Fruit fly (Drosophila melanogaster): ENCODE data around the gene btn.

The btn gene

DNA sequence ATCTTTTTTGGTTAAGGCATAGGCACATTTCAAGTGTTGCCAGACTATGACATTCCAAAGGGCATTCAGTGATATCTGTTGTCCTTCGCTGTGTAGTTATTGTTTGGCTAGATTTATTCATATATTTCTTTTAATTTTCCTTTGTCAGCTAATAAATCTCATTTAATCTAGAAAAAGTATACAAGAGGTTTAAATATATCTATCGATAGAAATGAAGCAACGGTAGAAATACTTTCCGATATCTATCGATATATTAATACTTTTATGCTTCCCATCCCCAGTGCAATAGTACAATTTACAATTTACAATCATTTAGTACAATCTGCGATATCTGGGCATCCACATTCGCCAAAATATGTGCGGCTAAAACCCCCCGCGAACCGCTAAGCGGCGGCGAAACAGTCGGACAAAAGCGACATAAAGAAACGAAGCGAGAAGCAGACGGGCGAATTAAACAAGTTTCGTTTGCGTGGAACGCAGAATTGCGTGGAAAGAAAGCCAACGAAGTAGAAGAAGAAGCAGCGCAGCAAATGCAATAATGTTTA is 1.1 kb upstream of the btn start, which contains the start of gene Efa6 (continued):
- no peak for TF ChIP-seq CG14965 (GFP tag; optimal IDR thresholded peaks at IDR 0.05; ENCODE audit: borderline replicate concordance)
- TF ChIP-seq CG30020 (tag; optimal IDR thresholded peaks at IDR 0.05), result peak; percentile 62
- TF ChIP-seq CG15269 (tag; optimal IDR thresholded peaks at IDR 0.05), result peak; percentile 22
- 0 out of 2 replicates have a peak, but pooled peaks have one; percentile 14 for TF ChIP-seq Taf1 (GFP tag; IDR thresholded peaks at IDR 0.05)
- peak; percentile 65 for TF ChIP-seq CG12391 (tag; optimal IDR thresholded peaks at IDR 0.05)
- no peak for TF ChIP-seq Doc2 (GFP tag; IDR thresholded peaks at IDR 0.05)
- TF ChIP-seq zen2 (GFP tag; IDR thresholded peaks at IDR 0.05; ENCODE audit: partially characterized antibody), result peak; percentile 77; the same call in 1 of the 3 replicates
- TF ChIP-seq CG4282 (GFP tag; optimal IDR thresholded peaks at IDR 0.05), result no peak
- TF ChIP-seq CG8089 (GFP tag; optimal IDR thresholded peaks at IDR 0.05), result no peak
- TF ChIP-seq NC2α (GFP tag; optimal IDR thresholded peaks at IDR 0.05), result no peak
- TF ChIP-seq Ets65A (GFP tag), result peak; percentile 92
- TF ChIP-seq trem (tag; optimal IDR thresholded peaks at IDR 0.05), result peak; percentile 84
- TF ChIP-seq kni (GFP tag; optimal IDR thresholded peaks at IDR 0.05), result peak; percentile 5
- peak; percentile 58 for TF ChIP-seq CG10543 (GFP tag; optimal IDR thresholded peaks at IDR 0.05)
- TF ChIP-seq kah (GFP tag; optimal IDR thresholded peaks at IDR 0.05), result no peak
- no peak for TF ChIP-seq en (GFP tag; optimal IDR thresholded peaks at IDR 0.05)
- no peak for TF ChIP-seq br (optimal IDR thresholded peaks at IDR 0.05)
- TF ChIP-seq NfI (GFP tag; optimal IDR thresholded peaks at IDR 0.05), result peak; percentile 44
- TF ChIP-seq gt (GFP tag; IDR thresholded peaks at IDR 0.05), result no peak
- no peak for TF ChIP-seq Hr78 (GFP tag; optimal IDR thresholded peaks at IDR 0.05)
- TF ChIP-seq Antp (GFP tag; optimal IDR thresholded peaks at IDR 0.05), result peak; percentile 31
- TF ChIP-seq tap (tag; optimal IDR thresholded peaks at IDR 0.05), result peak; percentile 33
- no peak for TF ChIP-seq bowl (GFP tag; IDR thresholded peaks at IDR 0.05)
- TF ChIP-seq CG31224 (GFP tag; IDR thresholded peaks at IDR 0.05), result no peak
- no peak for TF ChIP-seq CG3838 (GFP tag; optimal IDR thresholded peaks at IDR 0.05)
- peak; percentile 24 for TF ChIP-seq CG1647 (GFP tag; optimal IDR thresholded peaks at IDR 0.05)
- TF ChIP-seq CG10147 (GFP tag; optimal IDR thresholded peaks at IDR 0.05), result peak; percentile 26
- no peak for TF ChIP-seq CG10431 (GFP tag; optimal IDR thresholded peaks at IDR 0.05)
- TF ChIP-seq CG6175 (GFP tag; IDR thresholded peaks at IDR 0.05), result no peak
- TF ChIP-seq gfzf (GFP tag; optimal IDR thresholded peaks at IDR 0.05), result peak; percentile 22
- TF ChIP-seq dmrt99B (tag; optimal IDR thresholded peaks at IDR 0.05), result no peak
- TF ChIP-seq CG11696 (GFP tag; IDR thresholded peaks at IDR 0.05), result no peak
- TF ChIP-seq CkIIα-i1 (GFP tag; IDR thresholded peaks at IDR 0.05), result no peak
- peak; percentile 63 for TF ChIP-seq Nf-YC (tag; optimal IDR thresholded peaks at IDR 0.05)
- TF ChIP-seq Hmx (GFP tag; optimal IDR thresholded peaks at IDR 0.05), result no peak
- TF ChIP-seq oc (tag; optimal IDR thresholded peaks at IDR 0.05), result no peak
- TF ChIP-seq CG18764 (GFP tag; optimal IDR thresholded peaks at IDR 0.05), result peak; percentile 47
- peak; percentile 2 to 60 for TF ChIP-seq dpn (GFP tag; optimal IDR thresholded peaks at IDR 0.05)
- TF ChIP-seq CG9876 (GFP tag; optimal IDR thresholded peaks at IDR 0.05), result no peak
- peak; percentile 78 for TF ChIP-seq stwl (tag; optimal IDR thresholded peaks at IDR 0.05)
- peak; percentile 58 for TF ChIP-seq Chrac-16 (GFP tag; optimal IDR thresholded peaks at IDR 0.05)
- TF ChIP-seq CG7372 (GFP tag; IDR thresholded peaks at IDR 0.05), result no peak
- peak; percentile 97 for TF ChIP-seq knrl (GFP tag; IDR thresholded peaks at IDR 0.05; ENCODE audit: partially characterized antibody)
- no peak for TF ChIP-seq CHES-1-like (GFP tag; optimal IDR thresholded peaks at IDR 0.05)
- no peak for TF ChIP-seq CG14667 (GFP tag; IDR thresholded peaks at IDR 0.05)
- TF ChIP-seq CG11456 (GFP tag; IDR thresholded peaks at IDR 0.05), result no peak
- TF ChIP-seq CG4328 (GFP tag; optimal IDR thresholded peaks at IDR 0.05), result no peak
- peak; percentile 33 for TF ChIP-seq zfh2 (GFP tag; optimal IDR thresholded peaks at IDR 0.05)
- peak; percentile 44 for TF ChIP-seq lmd (GFP tag; IDR thresholded peaks at IDR 0.05)
- TF ChIP-seq Tbp (GFP tag; optimal IDR thresholded peaks at IDR 0.05), result no peak
- no peak for TF ChIP-seq Rx (GFP tag; IDR thresholded peaks at IDR 0.05)
- TF ChIP-seq toy (GFP tag; IDR thresholded peaks at IDR 0.05), result no peak

All from whole organism, embryonic.